Fruit fly (Drosophila melanogaster) whole organism, pupa: ENCODE data around the gene CG13946.

Experiments used
- CG15710 ChIP-seq: fragments of 200-800 bp; sonication (Bioruptor generic); optimal IDR thresholded peaks from 2 replicates; lab custom pipeline; 2018; ENCODE audit warnings: missing biosample characterization, mild to moderate bottlenecking, missing genetic modification characterization, moderate library complexity
- CG32121 ChIP-seq: fragments of 200-800 bp; sonication (Bioruptor generic); IDR thresholded peaks from 2 replicates; pipeline ENCODE4 v1.3.6; 2022; ENCODE audit warnings: missing biosample characterization, missing genetic modification characterization
- CG34367 ChIP-seq: fragments of 200-800 bp; sonication (Bioruptor generic); optimal IDR thresholded peaks from 2 replicates; lab custom pipeline; 2018; ENCODE audit warnings: missing biosample characterization, mild to moderate bottlenecking, missing genetic modification characterization
- CG8159 ChIP-seq: fragments of 200-800 bp; sonication (Bioruptor generic); optimal IDR thresholded peaks from 3 replicates; lab custom pipeline; 2018; ENCODE audit warnings: missing biosample characterization, mild to moderate bottlenecking, missing genetic modification characterization, moderate library complexity
- CG9948 ChIP-seq: fragments of 200-800 bp; sonication (Bioruptor generic); optimal IDR thresholded peaks from 2 replicates; lab custom pipeline; 2018; ENCODE audit warnings: missing biosample characterization, mild to moderate bottlenecking, missing genetic modification characterization, moderate library complexity
- Ets98B ChIP-seq: fragments of 200-800 bp; sonication (Bioruptor generic); IDR thresholded peaks from 2 replicates; pipeline ENCODE4 v1.3.6; 2022; ENCODE audit warnings: missing biosample characterization, missing genetic modification characterization
- Pif1A ChIP-seq: fragments of 200-800 bp; sonication (Bioruptor generic); optimal IDR thresholded peaks from 3 replicates; lab custom pipeline; 2016; ENCODE audit warnings: missing biosample characterization, missing genetic modification characterization
- Pif1B ChIP-seq: fragments of 200-800 bp; sonication (Bioruptor generic); optimal IDR thresholded peaks from 3 replicates; lab custom pipeline; 2016; ENCODE audit warnings: missing biosample characterization, missing genetic modification characterization

DNA sequence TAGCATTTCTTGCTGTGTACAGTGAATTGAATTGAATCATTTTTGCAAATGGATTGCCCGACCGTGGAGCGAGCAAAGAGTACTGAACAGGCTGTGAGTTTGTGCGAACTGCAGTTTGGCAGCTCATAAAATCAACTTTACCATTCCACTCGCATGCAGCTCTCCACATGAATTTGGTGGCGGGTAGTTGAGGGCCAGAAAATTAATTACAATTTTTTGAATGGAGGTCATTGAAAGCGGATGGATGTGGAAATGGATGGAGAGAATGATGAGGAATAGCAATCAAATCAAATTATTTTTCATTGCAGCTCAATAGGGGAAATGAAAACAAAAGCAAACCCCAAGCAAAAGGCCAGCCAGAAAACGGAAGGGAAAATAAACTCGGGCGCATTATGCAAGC, 26.7 kb upstream of the CG13946 start, which contains the start of gene GABA-B-R3:
- TF ChIP-seq Ets98B (no peak), CG32121 (no peak), CG34367 (tag; lab: Kevin White, UChicago) (no peak), CG15710 (tag; lab: Kevin White, UChicago) (no peak), CG8159 (tag; lab: Kevin White, UChicago) (no peak), Pif1B (GFP tag; lab: Kevin White, UChicago) (no peak), Pif1A (GFP tag; lab: Kevin White, UChicago) (no peak), CG9948 (tag; lab: Kevin White, UChicago) (no peak)
